Fruit fly (Drosophila melanogaster): ENCODE measurements around the gene CG4293.

- TF ChIP-seq Sox102F (GFP tag; optimal IDR thresholded peaks at IDR 0.05) (no peak), acj6 (GFP tag; optimal IDR thresholded peaks at IDR 0.05) (no peak), Sox15 (GFP tag; optimal IDR thresholded peaks at IDR 0.05) (no peak)
Observed at dm6 chrX:546372-547006, 16.4 kb upstream of the CG4293 start.

Measured in whole organism, prepupa.